Fruit fly (Drosophila melanogaster): Measurements from ENCODE around the gene dec.

The dec gene

dm6 chrX:7893411-7894122 lies 20.5 kb upstream of the dec start, which contains the start of the genes CG45089, ND-MNLL and p115 (continued):
- TF ChIP-seq CG7368 (GFP tag; optimal IDR thresholded peaks at IDR 0.05) = no peak
- no peak for TF ChIP-seq spab (GFP tag; optimal IDR thresholded peaks at IDR 0.05)
- TF ChIP-seq Gug (GFP tag; IDR thresholded peaks at IDR 0.05) = no peak
- TF ChIP-seq net (GFP tag; optimal IDR thresholded peaks at IDR 0.05) = no peak
- TF ChIP-seq CG6854 (GFP tag; optimal IDR thresholded peaks at IDR 0.05) = no peak
- TF ChIP-seq CG8119 (GFP tag; IDR thresholded peaks at IDR 0.05) = peak; percentile 43; the same call in 1 of the 3 replicates
- TF ChIP-seq CG31627 (GFP tag; optimal IDR thresholded peaks at IDR 0.05) = peak; percentile 50
- TF ChIP-seq Eip75B (GFP tag; optimal IDR thresholded peaks at IDR 0.05) = peak; percentile 35
- TF ChIP-seq Hr39 (GFP tag; optimal IDR thresholded peaks at IDR 0.05) = peak; percentile 48
- TF ChIP-seq cyc (GFP tag; optimal IDR thresholded peaks at IDR 0.05) = peak; percentile 46
- no peak for TF ChIP-seq CG4318 (GFP tag; optimal IDR thresholded peaks at IDR 0.05)
- TF ChIP-seq CG8319 (GFP tag; optimal IDR thresholded peaks at IDR 0.05) = no peak
- TF ChIP-seq Blimp-1 (GFP tag; optimal IDR thresholded peaks at IDR 0.05) = no peak
- no peak for TF ChIP-seq CG8632 (GFP tag; optimal IDR thresholded peaks at IDR 0.05)
- no peak for TF ChIP-seq CG15336 (GFP tag; IDR thresholded peaks at IDR 0.05)
- TF ChIP-seq Lpt (GFP tag; optimal IDR thresholded peaks at IDR 0.05) = no peak
- TF ChIP-seq pdm3 (GFP tag; optimal IDR thresholded peaks at IDR 0.05) = peak; percentile 61
- TF ChIP-seq lz (GFP tag; optimal IDR thresholded peaks at IDR 0.05) = peak; percentile 57
- peak; percentile 57 for TF ChIP-seq Smox (GFP tag; optimal IDR thresholded peaks at IDR 0.05)
- TF ChIP-seq fd85E (GFP tag; optimal IDR thresholded peaks at IDR 0.05) = no peak
- peak; percentile 6 for TF ChIP-seq CG32006 (GFP tag; optimal IDR thresholded peaks at IDR 0.05)
- TF ChIP-seq CG3919 (GFP tag; optimal IDR thresholded peaks at IDR 0.05) = peak; percentile 59
- TF ChIP-seq ss (GFP tag; optimal IDR thresholded peaks at IDR 0.05) = peak in 1 of 2 experiments; percentile 4
- peak; percentile 24 for TF ChIP-seq dsx (GFP tag; optimal IDR thresholded peaks at IDR 0.05; ENCODE audit: poor library complexity, severe bottlenecking)
- peak; percentile 45 for TF ChIP-seq OdsH (GFP tag; optimal IDR thresholded peaks at IDR 0.05)
- peak; percentile 52 for TF ChIP-seq Hr4 (GFP tag; optimal IDR thresholded peaks at IDR 0.05)
- no peak for TF ChIP-seq Hr38 (GFP tag; optimal IDR thresholded peaks at IDR 0.05)
- peak; percentile 7 for TF ChIP-seq Sox14 (GFP tag; optimal IDR thresholded peaks at IDR 0.05)
- TF ChIP-seq Eip78C (GFP tag) = peak; percentile 58
- peak; percentile 56; the same call in 2 of the 3 replicates for TF ChIP-seq CG6163 (GFP tag; IDR thresholded peaks at IDR 0.05)
- TF ChIP-seq esn (GFP tag; optimal IDR thresholded peaks at IDR 0.05) = peak; percentile 59
- no peak for TF ChIP-seq CG9139 (GFP tag; optimal IDR thresholded peaks at IDR 0.05)

dm6 chrX:7892539-7892899 lies 19.5 kb upstream of the dec start:
- peak; percentile 53 for TF ChIP-seq achi (GFP tag; optimal IDR thresholded peaks at IDR 0.05)
- 0 out of 3 replicates have a peak, but pooled peaks have one; percentile 25 for TF ChIP-seq CG6163 (GFP tag; IDR thresholded peaks at IDR 0.05)
- peak; percentile 67 for TF ChIP-seq pdm3 (GFP tag; optimal IDR thresholded peaks at IDR 0.05)
- peak; percentile 73 for TF ChIP-seq esn (GFP tag; optimal IDR thresholded peaks at IDR 0.05)
- TF ChIP-seq CG16779 (tag; optimal IDR thresholded peaks at IDR 0.05) = no peak
- peak; percentile 8 for TF ChIP-seq spab (GFP tag; optimal IDR thresholded peaks at IDR 0.05)
- peak; percentile 72 for TF ChIP-seq Met (GFP tag; optimal IDR thresholded peaks at IDR 0.05)
- peak; percentile 80 for TF ChIP-seq svp (GFP tag)
- peak; percentile 67 for TF ChIP-seq lz (GFP tag; optimal IDR thresholded peaks at IDR 0.05)
- TF ChIP-seq CG10669 (GFP tag; optimal IDR thresholded peaks at IDR 0.05) = peak; percentile 39
- peak; percentile 1 to 48 for TF ChIP-seq ss (GFP tag; optimal IDR thresholded peaks at IDR 0.05)
- no peak for TF ChIP-seq Hr38 (GFP tag; optimal IDR thresholded peaks at IDR 0.05)
- no peak for TF ChIP-seq dsx (GFP tag; optimal IDR thresholded peaks at IDR 0.05; ENCODE audit: poor library complexity, severe bottlenecking)
- peak; percentile 44 for TF ChIP-seq Ets96B (tag; optimal IDR thresholded peaks at IDR 0.05)
- TF ChIP-seq CG31627 (GFP tag; optimal IDR thresholded peaks at IDR 0.05) = peak; percentile 62
- TF ChIP-seq vri (GFP tag; optimal IDR thresholded peaks at IDR 0.05) = peak; percentile 56
- TF ChIP-seq Hr4 (GFP tag; optimal IDR thresholded peaks at IDR 0.05) = peak; percentile 37
- TF ChIP-seq fd59A (GFP tag; optimal IDR thresholded peaks at IDR 0.05) = peak; percentile 32
- no peak for TF ChIP-seq Sox15 (GFP tag; optimal IDR thresholded peaks at IDR 0.05)
- TF ChIP-seq CG8632 (GFP tag; optimal IDR thresholded peaks at IDR 0.05) = peak; percentile 25
- peak in 1 of 2 experiments; percentile 42 for TF ChIP-seq salr (GFP tag; optimal IDR thresholded peaks at IDR 0.05)
- no peak for TF ChIP-seq CG11294 (GFP tag; IDR thresholded peaks at IDR 0.05)
- peak; percentile 1 for TF ChIP-seq net (GFP tag; optimal IDR thresholded peaks at IDR 0.05)
- TF ChIP-seq dac (GFP tag; optimal IDR thresholded peaks at IDR 0.05) = peak; percentile 28
- peak; percentile 67 for TF ChIP-seq Sox14 (GFP tag; optimal IDR thresholded peaks at IDR 0.05)
- TF ChIP-seq Blimp-1 (GFP tag; optimal IDR thresholded peaks at IDR 0.05) = no peak
- peak; percentile 41 for TF ChIP-seq CG34406 (GFP tag; optimal IDR thresholded peaks at IDR 0.05)
- peak; percentile 71 for TF ChIP-seq CG32006 (GFP tag; optimal IDR thresholded peaks at IDR 0.05)
- peak; percentile 53 for TF ChIP-seq CG10631 (GFP tag; optimal IDR thresholded peaks at IDR 0.05)
- no peak for TF ChIP-seq CG6854 (GFP tag; optimal IDR thresholded peaks at IDR 0.05)
- TF ChIP-seq Sox102F (GFP tag; optimal IDR thresholded peaks at IDR 0.05) = peak; percentile 41
- peak; percentile 59 for TF ChIP-seq CG3919 (GFP tag; optimal IDR thresholded peaks at IDR 0.05)
- peak; percentile 51 for TF ChIP-seq cyc (GFP tag; optimal IDR thresholded peaks at IDR 0.05)

Data from whole organism, prepupa.